Worm (Caenorhabditis elegans): Measurements from ENCODE around the gene cdh-4.

Gene cdh-4

ce11 chrIII:4584068-4584566 is 64.0 kb downstream of the cdh-4 start, which contains the start of gene F35G12.5:
TSS of gene F35G12.5 (plus strand) at chrIII:4584118.
- TF ChIP-seq nhr-71 (tag; optimal IDR thresholded peaks at IDR 0.05) (no peak), efl-3 (GFP tag; optimal IDR thresholded peaks at IDR 0.05) (no peak), sptf-1 (tag; optimal IDR thresholded peaks at IDR 0.05) (no peak), lsy-2 (tag; optimal IDR thresholded peaks at IDR 0.05) (peak in 1 of 2 experiments; percentile 6), efl-1 (optimal IDR thresholded peaks at IDR 0.05) (no peak), efl-1 (GFP tag; optimal IDR thresholded peaks at IDR 0.05 in 1 of 2) (peak in 1 of 2 experiments; percentile 45), mep-1 (tag; optimal IDR thresholded peaks at IDR 0.05) (no peak)
